Worm (Caenorhabditis elegans) whole organism, L3 larva: ENCODE data around the gene F11E6.8.
A peak's percentile ranks its signal among the peaks of the same experiment; 100 is the strongest.

Experiments
- R02D3.7 ChIP-seq: fragments of 150-350 bp; optimal IDR thresholded peaks from 2 replicates; lab custom pipeline; 2014; ENCODE audit warnings: missing biosample characterization, missing genetic modification characterization
- aly-2 ChIP-seq: fragments of 150-350 bp; optimal IDR thresholded peaks from 2 replicates; lab custom pipeline; 2014; ENCODE audit warnings: missing biosample characterization, missing genetic modification characterization
- ceh-82 ChIP-seq: fragments of 150-350 bp; optimal IDR thresholded peaks from 2 replicates; lab custom pipeline; 2014; ENCODE audit warnings: missing biosample characterization, missing genetic modification characterization
- ceh-9 ChIP-seq: sonication (generic microtip); optimal IDR thresholded peaks from 2 replicates; lab custom pipeline; 2018; ENCODE audit warnings: missing biosample characterization, missing genetic modification characterization
- egl-5 ChIP-seq: fragments of 150-350 bp; optimal IDR thresholded peaks from 2 replicates; lab custom pipeline; 2017; ENCODE audit warnings: missing biosample characterization, missing genetic modification reagents, missing genetic modification characterization, inconsistent platforms
- elt-1 ChIP-seq: fragments of 150-350 bp; optimal IDR thresholded peaks from 2 replicates; lab custom pipeline; 2014; ENCODE audit warnings: missing biosample characterization, missing genetic modification characterization
- elt-2 ChIP-seq: sonication (generic microtip); optimal IDR thresholded peaks from 2 replicates; lab custom pipeline; 2016; ENCODE audit warnings: missing genetic modification reagents, mild to moderate bottlenecking, missing genetic modification characterization, missing compliant biosample characterization
- fos-1 ChIP-seq: fragments of 150-350 bp; optimal IDR thresholded peaks from 2 replicates; lab custom pipeline; 2014; ENCODE audit warnings: missing biosample characterization, missing genetic modification characterization
- jun-1 ChIP-seq: fragments of 150-350 bp; optimal IDR thresholded peaks from 2 replicates; lab custom pipeline; 2014; ENCODE audit warnings: missing biosample characterization, missing genetic modification reagents, missing genetic modification characterization
- lin-15B ChIP-seq: fragments of 150-350 bp; optimal IDR thresholded peaks from 2 replicates; lab custom pipeline; 2014; ENCODE audit warnings: missing biosample characterization, missing genetic modification characterization
- lin-39 ChIP-seq: fragments of 150-350 bp; optimal IDR thresholded peaks from 2 replicates; lab custom pipeline; 2018; ENCODE audit warnings: missing biosample characterization, missing genetic modification reagents, missing genetic modification characterization
- lsy-12 ChIP-seq: sonication (generic microtip); optimal IDR thresholded peaks from 2 replicates; lab custom pipeline; 2016; ENCODE audit warnings: mild to moderate bottlenecking, missing genetic modification characterization, missing compliant biosample characterization
- mdl-1 ChIP-seq: fragments of 150-350 bp; optimal IDR thresholded peaks from 2 replicates; lab custom pipeline; 2014; ENCODE audit warnings: missing biosample characterization, missing genetic modification characterization
- mml-1 ChIP-seq: fragments of 150-350 bp; sonication (generic microtip); optimal IDR thresholded peaks from 3 replicates; lab custom pipeline; 2014; ENCODE audit warnings: missing biosample characterization, missing genetic modification characterization
- nfya-1 ChIP-seq: sonication (generic microtip); optimal IDR thresholded peaks from 2 replicates; lab custom pipeline; 2017; ENCODE audit warnings: missing genetic modification characterization, mild to moderate bottlenecking, missing compliant biosample characterization, antibody characterized with exemption, moderate library complexity; ENCODE audit not compliant: insufficient read depth
- nhr-11 ChIP-seq: fragments of 150-350 bp; optimal IDR thresholded peaks from 2 replicates; lab custom pipeline; 2014; ENCODE audit warnings: missing biosample characterization, missing genetic modification characterization
- nhr-23 ChIP-seq: fragments of 150-350 bp; optimal IDR thresholded peaks from 2 replicates; lab custom pipeline; 2014; ENCODE audit warnings: missing biosample characterization, missing genetic modification reagents, missing genetic modification characterization
- nhr-237 ChIP-seq: fragments of 150-350 bp; optimal IDR thresholded peaks from 2 replicates; lab custom pipeline; 2014; ENCODE audit warnings: missing biosample characterization, missing genetic modification characterization
- nhr-25 ChIP-seq: sonication (generic microtip); optimal IDR thresholded peaks from 2 replicates; lab custom pipeline; 2017; ENCODE audit warnings: missing biosample characterization, missing genetic modification characterization
- nhr-28 ChIP-seq: fragments of 150-350 bp; optimal IDR thresholded peaks from 2 replicates; lab custom pipeline; 2014; ENCODE audit warnings: missing biosample characterization, missing genetic modification characterization
- nhr-67 ChIP-seq: fragments of 150-350 bp; optimal IDR thresholded peaks from 2 replicates; lab custom pipeline; 2014; ENCODE audit warnings: missing biosample characterization, missing genetic modification characterization
- nhr-76 ChIP-seq: fragments of 150-350 bp; sonication (generic microtip); optimal IDR thresholded peaks from 5 replicates; lab custom pipeline; 2014; ENCODE audit warnings: missing biosample characterization, missing genetic modification characterization
- nhr-77 ChIP-seq: fragments of 150-350 bp; optimal IDR thresholded peaks from 2 replicates; lab custom pipeline; 2014; ENCODE audit warnings: missing biosample characterization, missing genetic modification characterization
- pha-4 ChIP-seq: fragments of 150-350 bp; optimal IDR thresholded peaks from 2 replicates; lab custom pipeline; 2014; ENCODE audit warnings: missing biosample characterization, missing genetic modification reagents, missing genetic modification characterization
- pqm-1 ChIP-seq: fragments of 150-350 bp; optimal IDR thresholded peaks from 2 replicates; lab custom pipeline; 2017; ENCODE audit warnings: missing biosample characterization, missing genetic modification characterization, inconsistent platforms
- sea-2 ChIP-seq: fragments of 150-350 bp; sonication (generic microtip); optimal IDR thresholded peaks from 4 replicates; lab custom pipeline; 2014; ENCODE audit warnings: missing biosample characterization, missing genetic modification reagents, missing genetic modification characterization
- skn-1 ChIP-seq: fragments of 150-350 bp; optimal IDR thresholded peaks from 2 replicates; lab custom pipeline; 2014; ENCODE audit warnings: missing biosample characterization, missing genetic modification characterization
- snpc-4 ChIP-seq: fragments of 150-350 bp; optimal IDR thresholded peaks from 2 replicates; lab custom pipeline; 2014; ENCODE audit warnings: missing biosample characterization, missing genetic modification characterization
- tbx-2 ChIP-seq: sonication (generic microtip); optimal IDR thresholded peaks from 2 replicates; lab custom pipeline; 2016; ENCODE audit warnings: mild to moderate bottlenecking, missing genetic modification characterization, missing compliant biosample characterization
- unc-39 ChIP-seq: sonication (generic microtip); optimal IDR thresholded peaks from 4 replicates; lab custom pipeline; 2017; ENCODE audit warnings: missing biosample characterization, missing genetic modification characterization
- unc-62 ChIP-seq: fragments of 150-350 bp; sonication (generic microtip); optimal IDR thresholded peaks from 4 replicates; lab custom pipeline; 2014; ENCODE audit warnings: missing biosample characterization, missing genetic modification reagents, missing genetic modification characterization
- ztf-11 ChIP-seq: fragments of 150-350 bp; optimal IDR thresholded peaks from 2 replicates; lab custom pipeline; 2014; ENCODE audit warnings: missing biosample characterization, missing genetic modification characterization
- ztf-4 ChIP-seq: fragments of 150-350 bp; optimal IDR thresholded peaks from 2 replicates; lab custom pipeline; 2014; ENCODE audit warnings: missing biosample characterization, missing genetic modification characterization

F11E6.8 gene

ce11 chrIV:17461222-17461707 lies 10.9 kb upstream of the F11E6.8 start, which contains the start of gene rif-1.1:
TSS of gene rif-1.1 (minus strand) at chrIV:17461272.
- peak; percentile 10 for TF ChIP-seq nhr-25
- no peak for TF ChIP-seq mdl-1 (tag; lab: Kevin White, UChicago)
- TF ChIP-seq nhr-67 (tag; lab: Kevin White, UChicago), result no peak
- no peak for TF ChIP-seq egl-5 (tag; lab: Kevin White, UChicago)
- TF ChIP-seq lin-39 (tag; lab: Kevin White, UChicago), result peak; percentile 45
- peak; percentile 18 for TF ChIP-seq nhr-23 (tag; lab: Kevin White, UChicago)
- peak; percentile 36 for TF ChIP-seq elt-2 (tag; lab: Kevin White, UChicago)
- TF ChIP-seq unc-39 (tag; lab: Kevin White, UChicago), result no peak
- TF ChIP-seq lin-15B (tag; lab: Kevin White, UChicago), result peak; percentile 27
- TF ChIP-seq nfya-1 (tag; lab: Kevin White, UChicago), result peak; percentile 65
- TF ChIP-seq pha-4 (tag; lab: Kevin White, UChicago), result peak; percentile 92

ce11 chrIV:17453996-17454395 lies 3.7 kb upstream of the F11E6.8 start:
- TF ChIP-seq ztf-4 (tag; lab: Kevin White, UChicago), result no peak
- TF ChIP-seq unc-39 (tag; lab: Kevin White, UChicago), result no peak
- no peak for TF ChIP-seq nhr-76 (tag; lab: Kevin White, UChicago)
- TF ChIP-seq nhr-67 (tag; lab: Kevin White, UChicago), result no peak
- TF ChIP-seq ztf-11 (tag; lab: Kevin White, UChicago), result no peak
- no peak for TF ChIP-seq sea-2 (GFP tag; lab: Kevin White, UChicago)
- no peak for TF ChIP-seq fos-1 (tag; lab: Kevin White, UChicago)
- no peak for TF ChIP-seq snpc-4 (tag; lab: Kevin White, UChicago)
- no peak for TF ChIP-seq skn-1 (tag; lab: Kevin White, UChicago)
- no peak for TF ChIP-seq aly-2 (tag; lab: Kevin White, UChicago)
- TF ChIP-seq lsy-12, result no peak
- no peak for TF ChIP-seq tbx-2
- TF ChIP-seq ceh-82 (tag; lab: Kevin White, UChicago), result no peak
- TF ChIP-seq, all 47 proteins: peak for 0

ce11 chrIV:17453200-17453599 lies 2.9 kb upstream of the F11E6.8 start:
- TF ChIP-seq elt-2 (tag; lab: Kevin White, UChicago) (no peak), elt-1 (tag; lab: Kevin White, UChicago) (no peak), tbx-2 (no peak), nhr-76 (tag; lab: Kevin White, UChicago) (no peak), fos-1 (tag; lab: Kevin White, UChicago) (no peak), pha-4 (tag; lab: Kevin White, UChicago) (no peak), nhr-28 (tag; lab: Kevin White, UChicago) (no peak), snpc-4 (tag; lab: Kevin White, UChicago) (no peak), nhr-67 (tag; lab: Kevin White, UChicago) (no peak), nhr-77 (tag; lab: Kevin White, UChicago) (no peak), ceh-82 (tag; lab: Kevin White, UChicago) (no peak), lin-15B (tag; lab: Kevin White, UChicago) (no peak), nhr-237 (tag; lab: Kevin White, UChicago) (no peak), jun-1 (tag; lab: Kevin White, UChicago) (no peak), ztf-4 (tag; lab: Kevin White, UChicago) (no peak), pqm-1 (tag; lab: Kevin White, UChicago) (no peak), unc-62 (GFP tag; lab: Kevin White, UChicago) (no peak), mml-1 (tag; lab: Kevin White, UChicago) (no peak)
- TF ChIP-seq, all 47 proteins: peak for 0

ce11 chrIV:17448319-17448718 lies 2.0 kb downstream of the F11E6.8 start:
- no peak for TF ChIP-seq nhr-28 (tag; lab: Kevin White, UChicago)
- no peak for TF ChIP-seq lin-39 (tag; lab: Kevin White, UChicago)
- TF ChIP-seq nhr-23 (tag; lab: Kevin White, UChicago), result no peak
- TF ChIP-seq ceh-9, result no peak
- no peak for TF ChIP-seq nhr-77 (tag; lab: Kevin White, UChicago)
- TF ChIP-seq nhr-11 (tag; lab: Kevin White, UChicago), result no peak
- no peak for TF ChIP-seq R02D3.7 (tag; lab: Kevin White, UChicago)
- TF ChIP-seq pha-4 (tag; lab: Kevin White, UChicago), result peak; percentile 66
